In the genomic region with DNA sequence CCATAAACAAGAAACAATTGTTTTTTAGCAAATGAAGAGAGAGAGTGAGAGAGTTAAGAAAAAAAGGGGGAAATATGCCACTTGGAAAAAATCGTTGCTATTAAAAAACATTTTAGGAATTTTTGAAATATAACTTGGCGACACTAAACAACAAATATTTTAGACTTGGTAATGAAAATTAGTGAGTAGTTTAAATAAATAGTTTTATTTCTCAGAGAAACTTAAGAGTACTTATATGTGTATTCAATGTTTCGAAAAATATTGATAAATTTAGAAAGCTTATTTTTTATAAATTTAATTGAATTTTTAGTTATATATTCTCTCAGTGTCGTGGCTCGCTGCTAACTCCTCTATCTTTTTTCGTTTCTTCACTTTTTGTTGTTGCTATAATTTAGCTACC, we compare ENCODE assay signal across 1 fruit fly cellular context.
TF ChIP-seq lines count a peak whose summit lies in the region.

No protein-coding gene starts in this region.

TF ChIP-seq in whole organism, embryonic, 481 proteins besides CTCF, POLR2A, EP300 and RAD21 (continued from another document and continues in another):
- TF ChIP-seq HLHmδ (GFP tag; optimal IDR thresholded peaks at IDR 0.05; lab: Kevin White, UChicago) (no peak), BEAF-32 (GFP tag; optimal IDR thresholded peaks at IDR 0.05; lab: Kevin White, UChicago) (no peak), dpn (GFP tag; optimal IDR thresholded peaks at IDR 0.05; lab: Kevin White, UChicago) (no peak), CG6272 (GFP tag; IDR thresholded peaks at IDR 0.05; lab: Robert Waterston, UW) (no peak), CG12299 (tag; optimal IDR thresholded peaks at IDR 0.05; lab: Kevin White, UChicago) (no peak), CG10565 (GFP tag; optimal IDR thresholded peaks at IDR 0.05; lab: Kevin White, UChicago) (no peak), ac (GFP tag; optimal IDR thresholded peaks at IDR 0.05; lab: Kevin White, UChicago) (no peak), ab (GFP tag; optimal IDR thresholded peaks at IDR 0.05; lab: Kevin White, UChicago) (no peak), CG6175 (GFP tag; IDR thresholded peaks at IDR 0.05; lab: Robert Waterston, UW) (no peak), scrt (GFP tag; optimal IDR thresholded peaks at IDR 0.05; lab: Kevin White, UChicago) (no peak), NC2α (GFP tag; optimal IDR thresholded peaks at IDR 0.05; lab: Kevin White, UChicago) (no peak), D (optimal IDR thresholded peaks at IDR 0.05; lab: Kevin White, UChicago) (no peak), D (GFP tag; optimal IDR thresholded peaks at IDR 0.05; lab: Kevin White, UChicago) (no peak), stc (GFP tag; IDR thresholded peaks at IDR 0.05; lab: Robert Waterston, UW) (no peak), CG16779 (GFP tag; IDR thresholded peaks at IDR 0.05; lab: Robert Waterston, UW) (no peak), CG2712 (tag; optimal IDR thresholded peaks at IDR 0.05; lab: Kevin White, UChicago) (peak; percentile 58), her (GFP tag; optimal IDR thresholded peaks at IDR 0.05; lab: Kevin White, UChicago) (no peak), sr (GFP tag; IDR thresholded peaks at IDR 0.05; lab: Robert Waterston, UW) (no peak), sob (GFP tag; IDR thresholded peaks at IDR 0.05; lab: Robert Waterston, UW) (no peak), Hr3 (GFP tag; optimal IDR thresholded peaks at IDR 0.05; lab: Kevin White, UChicago) (no peak), CG9817 (tag; optimal IDR thresholded peaks at IDR 0.05; lab: Kevin White, UChicago) (no peak), CG11456 (GFP tag; IDR thresholded peaks at IDR 0.05; lab: Robert Waterston, UW) (no peak), sug (tag; optimal IDR thresholded peaks at IDR 0.05; lab: Kevin White, UChicago) (no peak), fru (optimal IDR thresholded peaks at IDR 0.05; lab: Kevin White, UChicago) (no peak), Xrp1 (GFP tag; IDR thresholded peaks at IDR 0.05; lab: Robert Waterston, UW) (peak; percentile 48; the same call in 1 of the 2 replicates), CG9609 (GFP tag; optimal IDR thresholded peaks at IDR 0.05; lab: Kevin White, UChicago) (no peak), disco-r (GFP tag; optimal IDR thresholded peaks at IDR 0.05; lab: Kevin White, UChicago) (no peak), cato (GFP tag; optimal IDR thresholded peaks at IDR 0.05; lab: Kevin White, UChicago; ENCODE audit: borderline replicate concordance) (no peak), caup (GFP tag; optimal IDR thresholded peaks at IDR 0.05; lab: Kevin White, UChicago; ENCODE audit: severe bottlenecking) (no peak), z (GFP tag; IDR thresholded peaks at IDR 0.05; lab: Robert Waterston, UW) (no peak), Meics (GFP tag; optimal IDR thresholded peaks at IDR 0.05; lab: Kevin White, UChicago) (no peak), odd (GFP tag; optimal IDR thresholded peaks at IDR 0.05; lab: Kevin White, UChicago) (no peak), CG12104 (GFP tag; optimal IDR thresholded peaks at IDR 0.05; lab: Kevin White, UChicago) (no peak), CG17385 (GFP tag; optimal IDR thresholded peaks at IDR 0.05; lab: Kevin White, UChicago) (no peak), gfzf (GFP tag; optimal IDR thresholded peaks at IDR 0.05; lab: Kevin White, UChicago) (no peak), ATbp (GFP tag; optimal IDR thresholded peaks at IDR 0.05; lab: Kevin White, UChicago) (peak; percentile 4), hb (GFP tag; IDR thresholded peaks at IDR 0.05; lab: Robert Waterston, UW; ENCODE audit: partially characterized antibody) (no peak), Adf1 (GFP tag; IDR thresholded peaks at IDR 0.05; lab: Robert Waterston, UW) (no peak), CG12155 (GFP tag; optimal IDR thresholded peaks at IDR 0.05; lab: Kevin White, UChicago) (no peak), CG14860 (GFP tag; IDR thresholded peaks at IDR 0.05; lab: Robert Waterston, UW; ENCODE audit: partially characterized antibody) (no peak), bab2 (GFP tag; optimal IDR thresholded peaks at IDR 0.05; lab: Kevin White, UChicago) (no peak), Opbp (GFP tag; IDR thresholded peaks at IDR 0.05; lab: Robert Waterston, UW; ENCODE audit: partially characterized antibody) (no peak), sens-2 (GFP tag; IDR thresholded peaks at IDR 0.05; lab: Robert Waterston, UW) (no peak), CG13624 (GFP tag; optimal IDR thresholded peaks at IDR 0.05; lab: Kevin White, UChicago) (no peak), jigr1 (GFP tag; IDR thresholded peaks at IDR 0.05; lab: Robert Waterston, UW) (no peak), vnd (GFP tag; IDR thresholded peaks at IDR 0.05; lab: Robert Waterston, UW; ENCODE audit: partially characterized antibody) (no peak), CG10267 (tag; optimal IDR thresholded peaks at IDR 0.05; lab: Kevin White, UChicago) (peak; percentile 33), CG1602 (GFP tag; optimal IDR thresholded peaks at IDR 0.05; lab: Kevin White, UChicago) (no peak), CG3281 (GFP tag; optimal IDR thresholded peaks at IDR 0.05; lab: Kevin White, UChicago) (no peak), insv (GFP tag; optimal IDR thresholded peaks at IDR 0.05; lab: Kevin White, UChicago) (no peak), CG8478 (optimal IDR thresholded peaks at IDR 0.05; lab: Kevin White, UChicago) (no peak), CG11093 (GFP tag; IDR thresholded peaks at IDR 0.05; lab: Robert Waterston, UW) (no peak), h (optimal IDR thresholded peaks at IDR 0.05; lab: Kevin White, UChicago) (no peak), CHES-1-like (GFP tag; optimal IDR thresholded peaks at IDR 0.05; lab: Kevin White, UChicago) (no peak), Sox102F (GFP tag; optimal IDR thresholded peaks at IDR 0.05; lab: Kevin White, UChicago) (peak; percentile 54), CG2889 (GFP tag; IDR thresholded peaks at IDR 0.05; lab: Robert Waterston, UW) (no peak), CG1024 (GFP tag; IDR thresholded peaks at IDR 0.05; lab: Robert Waterston, UW) (no peak), ci (GFP tag; IDR thresholded peaks at IDR 0.05; lab: Robert Waterston, UW) (no peak), CG11723 (GFP tag; optimal IDR thresholded peaks at IDR 0.05; lab: Kevin White, UChicago) (no peak), crc (GFP tag; optimal IDR thresholded peaks at IDR 0.05; lab: Kevin White, UChicago) (no peak), rib (GFP tag; IDR thresholded peaks at IDR 0.05; lab: Robert Waterston, UW) (no peak), CG4424 (GFP tag; optimal IDR thresholded peaks at IDR 0.05; lab: Kevin White, UChicago) (peak; percentile 40), ara (GFP tag; IDR thresholded peaks at IDR 0.05; lab: Robert Waterston, UW) (no peak), CG18262 (tag; optimal IDR thresholded peaks at IDR 0.05; lab: Kevin White, UChicago) (peak; percentile 60), CG8281 (tag; optimal IDR thresholded peaks at IDR 0.05; lab: Kevin White, UChicago) (no peak), btn (GFP tag; optimal IDR thresholded peaks at IDR 0.05; lab: Kevin White, UChicago) (no peak), CG7372 (GFP tag; IDR thresholded peaks at IDR 0.05; lab: Robert Waterston, UW) (no peak), CG2129 (GFP tag; IDR thresholded peaks at IDR 0.05; lab: Robert Waterston, UW; ENCODE audit: partially characterized antibody) (no peak), CG10979 (tag; optimal IDR thresholded peaks at IDR 0.05; lab: Kevin White, UChicago) (peak; percentile 60), D19A (tag; optimal IDR thresholded peaks at IDR 0.05; lab: Kevin White, UChicago) (peak; percentile 22), CG7745 (tag; optimal IDR thresholded peaks at IDR 0.05; lab: Kevin White, UChicago) (no peak), CG8944 (GFP tag; optimal IDR thresholded peaks at IDR 0.05; lab: Kevin White, UChicago) (no peak), zfh2 (GFP tag; optimal IDR thresholded peaks at IDR 0.05; lab: Kevin White, UChicago) (no peak), CG2875 (GFP tag; optimal IDR thresholded peaks at IDR 0.05; lab: Kevin White, UChicago) (no peak), chinmo (GFP tag; IDR thresholded peaks at IDR 0.05; lab: Robert Waterston, UW; ENCODE audit: partially characterized antibody) (no peak), CG33213 (GFP tag; optimal IDR thresholded peaks at IDR 0.05; lab: Kevin White, UChicago) (no peak), Poxn (GFP tag; IDR thresholded peaks at IDR 0.05; lab: Robert Waterston, UW) (no peak), Stat92E (GFP tag; optimal IDR thresholded peaks at IDR 0.05; lab: Kevin White, UChicago) (no peak), CG34224 (GFP tag; IDR thresholded peaks at IDR 0.05; lab: Robert Waterston, UW; ENCODE audit: partially characterized antibody) (no peak), CG1233 (GFP tag; optimal IDR thresholded peaks at IDR 0.05; lab: Kevin White, UChicago) (no peak), CG6813 (GFP tag; optimal IDR thresholded peaks at IDR 0.05; lab: Kevin White, UChicago) (no peak), CG10366 (GFP tag; IDR thresholded peaks at IDR 0.05; lab: Robert Waterston, UW) (no peak), CG12236 (GFP tag; optimal IDR thresholded peaks at IDR 0.05; lab: Kevin White, UChicago) (no peak), phol (tag; optimal IDR thresholded peaks at IDR 0.05; lab: Kevin White, UChicago) (peak; percentile 57), CG11504 (tag; optimal IDR thresholded peaks at IDR 0.05; lab: Kevin White, UChicago) (peak; percentile 60), pum (GFP tag; optimal IDR thresholded peaks at IDR 0.05; lab: Kevin White, UChicago) (no peak), CG30403 (GFP tag; optimal IDR thresholded peaks at IDR 0.05; lab: Kevin White, UChicago) (no peak), Elba2 (GFP tag; optimal IDR thresholded peaks at IDR 0.05; lab: Kevin White, UChicago) (no peak), pnt (GFP tag; optimal IDR thresholded peaks at IDR 0.05; lab: Kevin White, UChicago) (no peak), ase (GFP tag; IDR thresholded peaks at IDR 0.05; lab: Robert Waterston, UW) (no peak), zfh1 (GFP tag; IDR thresholded peaks at IDR 0.05; lab: Robert Waterston, UW) (no peak), C15 (GFP tag; IDR thresholded peaks at IDR 0.05; lab: Robert Waterston, UW) (no peak), lab (GFP tag; optimal IDR thresholded peaks at IDR 0.05; lab: Kevin White, UChicago) (no peak), Optix (GFP tag; IDR thresholded peaks at IDR 0.05; lab: Robert Waterston, UW) (no peak), Ravus (GFP tag; IDR thresholded peaks at IDR 0.05; lab: Robert Waterston, UW) (no peak), TFAM (GFP tag; optimal IDR thresholded peaks at IDR 0.05; lab: Kevin White, UChicago) (no peak), ato (GFP tag; IDR thresholded peaks at IDR 0.05; lab: Robert Waterston, UW; ENCODE audit: partially characterized antibody) (no peak), CG18764 (GFP tag; optimal IDR thresholded peaks at IDR 0.05; lab: Kevin White, UChicago) (no peak), CG6854 (GFP tag; optimal IDR thresholded peaks at IDR 0.05; lab: Kevin White, UChicago) (no peak), twi (tag; optimal IDR thresholded peaks at IDR 0.05; lab: Kevin White, UChicago) (no peak), CG1832 (GFP tag; optimal IDR thresholded peaks at IDR 0.05; lab: Kevin White, UChicago) (no peak), CG8765 (GFP tag; IDR thresholded peaks at IDR 0.05; lab: Robert Waterston, UW) (no peak), CG4617 (GFP tag; optimal IDR thresholded peaks at IDR 0.05; lab: Kevin White, UChicago; ENCODE audit: borderline replicate concordance) (no peak), CG13123 (GFP tag; optimal IDR thresholded peaks at IDR 0.05; lab: Kevin White, UChicago) (no peak), CG15479 (GFP tag; optimal IDR thresholded peaks at IDR 0.05; lab: Kevin White, UChicago) (no peak), CG2678 (tag; optimal IDR thresholded peaks at IDR 0.05; lab: Kevin White, UChicago) (peak; percentile 49), jumu (GFP tag; optimal IDR thresholded peaks at IDR 0.05; lab: Kevin White, UChicago) (no peak), Nf-YC (tag; optimal IDR thresholded peaks at IDR 0.05; lab: Kevin White, UChicago) (no peak), CG34376 (GFP tag; optimal IDR thresholded peaks at IDR 0.05; lab: Kevin White, UChicago) (no peak), CG2116 (GFP tag; optimal IDR thresholded peaks at IDR 0.05; lab: Kevin White, UChicago) (no peak), NC2β (GFP tag; optimal IDR thresholded peaks at IDR 0.05; lab: Kevin White, UChicago) (no peak), CG3065 (GFP tag; optimal IDR thresholded peaks at IDR 0.05; lab: Kevin White, UChicago) (no peak), al (GFP tag; IDR thresholded peaks at IDR 0.05; lab: Robert Waterston, UW) (no peak), Scr (GFP tag; IDR thresholded peaks at IDR 0.05; lab: Robert Waterston, UW; ENCODE audit: partially characterized antibody) (no peak), bigmax (GFP tag; optimal IDR thresholded peaks at IDR 0.05; lab: Kevin White, UChicago) (no peak), ERR (GFP tag; optimal IDR thresholded peaks at IDR 0.05; lab: Kevin White, UChicago) (no peak), CG30020 (tag; optimal IDR thresholded peaks at IDR 0.05; lab: Kevin White, UChicago) (no peak), zen2 (GFP tag; IDR thresholded peaks at IDR 0.05; lab: Robert Waterston, UW; ENCODE audit: partially characterized antibody) (no peak), bcd (GFP tag; optimal IDR thresholded peaks at IDR 0.05; lab: Kevin White, UChicago) (no peak), CG12391 (tag; optimal IDR thresholded peaks at IDR 0.05; lab: Kevin White, UChicago) (peak; percentile 15), CG12219 (GFP tag; optimal IDR thresholded peaks at IDR 0.05; lab: Kevin White, UChicago) (no peak), amos (GFP tag; IDR thresholded peaks at IDR 0.05; lab: Robert Waterston, UW; ENCODE audit: partially characterized antibody) (no peak), CG9727 (GFP tag; optimal IDR thresholded peaks at IDR 0.05; lab: Kevin White, UChicago) (peak; percentile 13), Dp (GFP tag; optimal IDR thresholded peaks at IDR 0.05; lab: Kevin White, UChicago) (no peak), CG12942 (GFP tag; optimal IDR thresholded peaks at IDR 0.05; lab: Kevin White, UChicago) (no peak), ham (GFP tag; IDR thresholded peaks at IDR 0.05; lab: Robert Waterston, UW) (no peak), grn (GFP tag; optimal IDR thresholded peaks at IDR 0.05; lab: Kevin White, UChicago) (no peak), Ssrp (tag; optimal IDR thresholded peaks at IDR 0.05; lab: Kevin White, UChicago) (peak; percentile 19), nau (GFP tag; optimal IDR thresholded peaks at IDR 0.05; lab: Kevin White, UChicago) (no peak), Atf3 (GFP tag; optimal IDR thresholded peaks at IDR 0.05; lab: Kevin White, UChicago) (no peak), bsh (GFP tag; optimal IDR thresholded peaks at IDR 0.05; lab: Kevin White, UChicago) (peak in 1 of 2 experiments; percentile 26), Sry-β (GFP tag; optimal IDR thresholded peaks at IDR 0.05; lab: Kevin White, UChicago) (no peak), CG10209 (GFP tag; optimal IDR thresholded peaks at IDR 0.05; lab: Kevin White, UChicago) (no peak), Tbp (GFP tag; optimal IDR thresholded peaks at IDR 0.05; lab: Kevin White, UChicago) (no peak)
